Fruit fly (Drosophila melanogaster): Measurements from ENCODE around the gene sina.
A peak's percentile ranks its signal among the peaks of the same experiment; 100 is the strongest.

Gene sina

dm6 chr3L:16870723-16871137 is 17.2 kb downstream of the sina start (continued):
- TF ChIP-seq wor (GFP tag; IDR thresholded peaks at IDR 0.05) (no peak), ranshi (GFP tag; IDR thresholded peaks at IDR 0.05) (no peak), CG1024 (GFP tag; IDR thresholded peaks at IDR 0.05) (no peak), CG33557 (GFP tag; optimal IDR thresholded peaks at IDR 0.05) (no peak), CG11695 (GFP tag; IDR thresholded peaks at IDR 0.05) (0 out of 3 replicates have a peak, but pooled peaks have one; percentile 22), so (GFP tag; IDR thresholded peaks at IDR 0.05) (no peak), Dp (GFP tag; optimal IDR thresholded peaks at IDR 0.05) (no peak), H2.0 (GFP tag; IDR thresholded peaks at IDR 0.05) (0 out of 2 replicates have a peak, but pooled peaks have one; percentile 20), CG31441 (GFP tag; IDR thresholded peaks at IDR 0.05) (peak; percentile 53; the same call in 1 of the 2 replicates), bab2 (GFP tag; optimal IDR thresholded peaks at IDR 0.05) (no peak), mld (GFP tag; IDR thresholded peaks at IDR 0.05; ENCODE audit: partially characterized antibody) (no peak), Meics (GFP tag; optimal IDR thresholded peaks at IDR 0.05) (peak; percentile 30), danr (GFP tag; IDR thresholded peaks at IDR 0.05) (no peak), pnt (GFP tag; optimal IDR thresholded peaks at IDR 0.05) (no peak), Atf-2 (GFP tag; optimal IDR thresholded peaks at IDR 0.05) (no peak), CG32532 (GFP tag; IDR thresholded peaks at IDR 0.05) (no peak), tna (GFP tag; IDR thresholded peaks at IDR 0.05; ENCODE audit: partially characterized antibody) (no peak), toy (GFP tag; IDR thresholded peaks at IDR 0.05) (no peak), CG3847 (GFP tag; IDR thresholded peaks at IDR 0.05) (no peak), CTCF (GFP tag; optimal IDR thresholded peaks at IDR 0.05) (peak; percentile 14), ash1 (GFP tag; optimal IDR thresholded peaks at IDR 0.05) (no peak), CG9817 (tag; optimal IDR thresholded peaks at IDR 0.05) (no peak), CG6272 (GFP tag; IDR thresholded peaks at IDR 0.05) (no peak), CG10462 (GFP tag; optimal IDR thresholded peaks at IDR 0.05) (no peak), mirr (GFP tag; optimal IDR thresholded peaks at IDR 0.05) (no peak), CG14667 (GFP tag; IDR thresholded peaks at IDR 0.05) (no peak), prd (optimal IDR thresholded peaks at IDR 0.05) (no peak), prd (GFP tag; IDR thresholded peaks at IDR 0.05) (no peak), CG2875 (GFP tag; optimal IDR thresholded peaks at IDR 0.05) (peak; percentile 8), CG6765 (GFP tag; optimal IDR thresholded peaks at IDR 0.05) (no peak), nom (GFP tag; optimal IDR thresholded peaks at IDR 0.05) (no peak), Atf3 (GFP tag; optimal IDR thresholded peaks at IDR 0.05) (no peak), PHDP (tag; optimal IDR thresholded peaks at IDR 0.05) (no peak), br (optimal IDR thresholded peaks at IDR 0.05) (no peak), tin (GFP tag; optimal IDR thresholded peaks at IDR 0.05) (no peak), odd (GFP tag; optimal IDR thresholded peaks at IDR 0.05) (no peak), CG8359 (GFP tag; optimal IDR thresholded peaks at IDR 0.05; ENCODE audit: borderline replicate concordance) (no peak), CG17612 (GFP tag; IDR thresholded peaks at IDR 0.05) (no peak), bigmax (GFP tag; optimal IDR thresholded peaks at IDR 0.05) (no peak), gfzf (GFP tag; optimal IDR thresholded peaks at IDR 0.05) (no peak), Adf1 (GFP tag; IDR thresholded peaks at IDR 0.05) (no peak), CG13894 (tag; optimal IDR thresholded peaks at IDR 0.05) (no peak), trem (tag; optimal IDR thresholded peaks at IDR 0.05) (no peak), wek (GFP tag; optimal IDR thresholded peaks at IDR 0.05) (no peak), unc-4 (GFP tag; IDR thresholded peaks at IDR 0.05; ENCODE audit: partially characterized antibody) (no peak), fd102C (GFP tag; optimal IDR thresholded peaks at IDR 0.05) (no peak), al (GFP tag; IDR thresholded peaks at IDR 0.05) (no peak), ssp (GFP tag; IDR thresholded peaks at IDR 0.05) (no peak), BEAF-32 (GFP tag; optimal IDR thresholded peaks at IDR 0.05) (no peak), nerfin-2 (GFP tag; IDR thresholded peaks at IDR 0.05; ENCODE audit: partially characterized antibody) (no peak), CG31365 (tag; optimal IDR thresholded peaks at IDR 0.05) (no peak), zfh1 (GFP tag; IDR thresholded peaks at IDR 0.05) (no peak), CG2889 (GFP tag; IDR thresholded peaks at IDR 0.05) (no peak)
